Worm (Caenorhabditis elegans) whole organism, midembryonic: ENCODE data around the gene Y39B6A.9.

Source experiments
- T22C8.4 ChIP-seq: fragments of 200-800 bp; sonication (Bioruptor generic); IDR thresholded peaks from 2 replicates; pipeline ENCODE4 v1.3.6; 2022; ENCODE audit warnings: missing genetic modification characterization, missing compliant biosample characterization
- cog-1 ChIP-seq: sonication (generic microtip); optimal IDR thresholded peaks from 2 replicates; lab custom pipeline; 2016; ENCODE audit warnings: missing genetic modification characterization, missing compliant biosample characterization
- flt-1 ChIP-seq: fragments of 200-800 bp; sonication (Bioruptor generic); IDR thresholded peaks from 2 replicates; pipeline ENCODE4 v1.3.6; 2022; ENCODE audit warnings: missing genetic modification characterization, missing compliant biosample characterization
- klf-2 ChIP-seq: fragments of 200-800 bp; sonication (Bioruptor generic); conservative IDR thresholded peaks from 2 replicates; pipeline ENCODE4 v1.3.6; 2022; ENCODE audit warnings: missing genetic modification reagents, missing genetic modification characterization, missing compliant biosample characterization
- tab-1 ChIP-seq: fragments of 200-800 bp; sonication (Bioruptor generic); IDR thresholded peaks from 2 replicates; pipeline ENCODE4 v1.3.6; 2022; ENCODE audit warnings: missing genetic modification characterization, missing compliant biosample characterization
- ztf-23 ChIP-seq: fragments of 200-800 bp; sonication (Bioruptor generic); IDR thresholded peaks from 2 replicates; pipeline ENCODE4 v1.3.6; 2022; ENCODE audit warnings: missing genetic modification reagents, missing genetic modification characterization, missing compliant biosample characterization

DNA sequence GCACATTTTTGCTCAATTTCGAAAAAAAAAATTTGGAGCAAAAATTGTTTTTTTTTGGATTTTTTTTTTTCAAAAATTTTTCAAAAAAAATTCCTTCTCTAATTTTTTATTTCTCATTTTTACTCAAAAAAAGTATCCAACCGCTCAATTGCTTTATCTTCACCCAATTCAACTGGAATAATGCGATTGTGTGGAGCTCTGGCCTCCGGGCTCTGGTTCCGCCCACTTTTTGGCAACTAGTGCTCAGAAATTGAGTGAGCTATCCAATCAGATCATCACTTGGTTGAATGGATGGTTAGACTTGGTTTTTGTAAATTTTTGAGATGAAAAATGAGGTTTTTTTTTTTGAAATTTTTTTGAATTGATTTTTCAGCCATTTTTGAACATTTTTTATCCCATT lies 42.6 kb downstream of the Y39B6A.9 start:
- TF ChIP-seq flt-1 (GFP tag; lab: Robert Waterston, UW) (no peak), cog-1 (no peak), T22C8.4 (GFP tag; lab: Robert Waterston, UW) (no peak), tab-1 (GFP tag; lab: Robert Waterston, UW) (no peak), ztf-23 (GFP tag; lab: Robert Waterston, UW) (no peak), klf-2 (GFP tag; lab: Robert Waterston, UW) (no peak)
